Fruit fly (Drosophila melanogaster) whole organism, embryonic: ENCODE data around the gene CG12017.

Experiments used
- B-H1 ChIP-seq: fragments of 200-800 bp; sonication (Bioruptor generic); IDR thresholded peaks from 3 replicates; pipeline ENCODE4 v1.3.6; 2022; ENCODE audit warnings: missing biosample characterization, missing genetic modification characterization
- CG10209 ChIP-seq: fragments of 200-800 bp; sonication (Bioruptor generic); optimal IDR thresholded peaks from 3 replicates; lab custom pipeline; 2017; ENCODE audit warnings: missing biosample characterization, mild to moderate bottlenecking, missing genetic modification characterization, missing genetic modification reagents
- CG10431 ChIP-seq: fragments of 200-800 bp; sonication (Bioruptor generic); optimal IDR thresholded peaks from 3 replicates; lab custom pipeline; 2018; ENCODE audit warnings: missing biosample characterization, mild to moderate bottlenecking, missing genetic modification characterization
- CG11093 ChIP-seq: fragments of 200-800 bp; sonication (Bioruptor generic); IDR thresholded peaks from 3 replicates; pipeline ENCODE4 v1.3.6; 2022; ENCODE audit warnings: missing biosample characterization, missing genetic modification characterization
- CG11456 ChIP-seq: fragments of 200-800 bp; sonication (Bioruptor generic); IDR thresholded peaks from 3 replicates; pipeline ENCODE4 v1.3.6; 2022; ENCODE audit warnings: missing biosample characterization, missing genetic modification characterization
- CG1233 ChIP-seq: fragments of 200-800 bp; sonication (Bioruptor generic); optimal IDR thresholded peaks from 4 replicates; lab custom pipeline; 2018; ENCODE audit warnings: missing biosample characterization, mild to moderate bottlenecking, missing genetic modification characterization
- CG12744 ChIP-seq: fragments of 200-800 bp; sonication (Bioruptor generic); optimal IDR thresholded peaks from 2 replicates; lab custom pipeline; 2016; ENCODE audit warnings: missing biosample characterization, missing genetic modification characterization
- CG13296 ChIP-seq: fragments of 200-800 bp; sonication (Bioruptor generic); optimal IDR thresholded peaks from 3 replicates; lab custom pipeline; 2018; ENCODE audit warnings: missing biosample characterization, mild to moderate bottlenecking, missing genetic modification characterization
- CG15514 ChIP-seq: fragments of 200-800 bp; sonication (Bioruptor generic); optimal IDR thresholded peaks from 3 replicates; lab custom pipeline; 2017; ENCODE audit warnings: missing biosample characterization, missing genetic modification characterization, mild to moderate bottlenecking, moderate library complexity, missing genetic modification reagents
- CG17802 ChIP-seq: fragments of 200-800 bp; sonication (Bioruptor generic); optimal IDR thresholded peaks from 2 replicates; lab custom pipeline; 2018; ENCODE audit warnings: missing biosample characterization, mild to moderate bottlenecking, missing genetic modification characterization, moderate library complexity
- CG30020 ChIP-seq: fragments of 200-800 bp; optimal IDR thresholded peaks from 2 replicates; lab custom pipeline; 2019; ENCODE audit warnings: missing biosample characterization, mild to moderate bottlenecking, missing genetic modification characterization, moderate library complexity
- CG33213 ChIP-seq: fragments of 200-800 bp; sonication (Bioruptor generic); optimal IDR thresholded peaks from 3 replicates; lab custom pipeline; 2016; ENCODE audit warnings: missing biosample characterization, missing genetic modification characterization
- CG4282 ChIP-seq: fragments of 200-800 bp; sonication (Bioruptor generic); optimal IDR thresholded peaks from 2 replicates; lab custom pipeline; 2016; ENCODE audit warnings: missing biosample characterization, missing genetic modification characterization
- CG4707 ChIP-seq: fragments of 200-800 bp; sonication (Bioruptor generic); optimal IDR thresholded peaks from 2 replicates; lab custom pipeline; 2018; ENCODE audit warnings: missing biosample characterization, mild to moderate bottlenecking, missing genetic modification characterization, moderate library complexity
- CG6272 ChIP-seq: fragments of 200-800 bp; sonication (Bioruptor generic); IDR thresholded peaks from 2 replicates; pipeline ENCODE4 v1.3.6; 2022; ENCODE audit warnings: missing biosample characterization, missing genetic modification characterization
- CG6654 ChIP-seq: fragments of 200-800 bp; sonication (Bioruptor generic); optimal IDR thresholded peaks from 2 replicates; lab custom pipeline; 2017; ENCODE audit warnings: missing biosample characterization, mild to moderate bottlenecking, missing genetic modification characterization
- CG6765 ChIP-seq: fragments of 200-800 bp; sonication (Bioruptor generic); optimal IDR thresholded peaks from 3 replicates; lab custom pipeline; 2017; ENCODE audit warnings: missing biosample characterization, mild to moderate bottlenecking, missing genetic modification characterization
- CG6854 ChIP-seq: fragments of 200-800 bp; sonication (Bioruptor generic); optimal IDR thresholded peaks from 3 replicates; lab custom pipeline; 2017; ENCODE audit warnings: missing biosample characterization, mild to moderate bottlenecking, missing genetic modification characterization
- CG7372 ChIP-seq: fragments of 200-800 bp; sonication (Bioruptor generic); IDR thresholded peaks from 2 replicates; pipeline ENCODE4 v1.3.6; 2022; ENCODE audit warnings: missing biosample characterization, missing genetic modification characterization
- CG7556 ChIP-seq: fragments of 200-800 bp; sonication (Bioruptor generic); optimal IDR thresholded peaks from 2 replicates; lab custom pipeline; 2017; ENCODE audit warnings: missing biosample characterization, mild to moderate bottlenecking, missing genetic modification characterization
- CG8359 ChIP-seq: fragments of 200-800 bp; sonication (Bioruptor generic); optimal IDR thresholded peaks from 2 replicates; lab custom pipeline; 2017; ENCODE audit warnings: missing biosample characterization, mild to moderate bottlenecking, missing genetic modification characterization, borderline replicate concordance
- CG8388 ChIP-seq: fragments of 200-800 bp; sonication (Bioruptor generic); optimal IDR thresholded peaks from 2 replicates; lab custom pipeline; 2019; ENCODE audit warnings: missing biosample characterization, mild to moderate bottlenecking, missing genetic modification characterization, moderate library complexity
- CG8765 ChIP-seq: fragments of 200-800 bp; sonication (Bioruptor generic); IDR thresholded peaks from 2 replicates; pipeline ENCODE4 v1.3.6; 2022; ENCODE audit warnings: missing biosample characterization, missing genetic modification characterization
- CG9609 ChIP-seq: fragments of 200-800 bp; sonication (Bioruptor generic); optimal IDR thresholded peaks from 3 replicates; lab custom pipeline; 2016; ENCODE audit warnings: missing biosample characterization, missing genetic modification characterization
- CrebB ChIP-seq: fragments of 200-800 bp; sonication (Bioruptor generic); optimal IDR thresholded peaks from 3 replicates; lab custom pipeline; 2018; ENCODE audit warnings: missing biosample characterization, mild to moderate bottlenecking, missing genetic modification characterization
- Fer2 ChIP-seq: fragments of 200-800 bp; sonication (Bioruptor generic); optimal IDR thresholded peaks from 2 replicates; lab custom pipeline; 2018; ENCODE audit warnings: missing biosample characterization, mild to moderate bottlenecking, missing genetic modification characterization, moderate library complexity
- Gug ChIP-seq: fragments of 200-800 bp; sonication (Bioruptor generic); IDR thresholded peaks from 4 replicates; pipeline ENCODE4 v1.3.6; 2022; ENCODE audit warnings: missing biosample characterization, missing genetic modification characterization
- Hand ChIP-seq: fragments of 200-800 bp; sonication (Bioruptor generic); optimal IDR thresholded peaks from 2 replicates; lab custom pipeline; 2017; ENCODE audit warnings: mild to moderate bottlenecking, missing biosample characterization, missing genetic modification reagents, missing genetic modification characterization
- HmgD ChIP-seq: fragments of 200-800 bp; sonication (Bioruptor generic); optimal IDR thresholded peaks from 3 replicates; lab custom pipeline; 2016; ENCODE audit warnings: missing biosample characterization, missing genetic modification characterization
- Meics ChIP-seq: fragments of 200-800 bp; sonication (Bioruptor generic); optimal IDR thresholded peaks from 2 replicates; lab custom pipeline; 2017; ENCODE audit warnings: missing biosample characterization, mild to moderate bottlenecking, missing genetic modification characterization
- Myb ChIP-seq: fragments of 200-800 bp; sonication (Bioruptor generic); optimal IDR thresholded peaks from 2 replicates; lab custom pipeline; 2016; ENCODE audit warnings: missing biosample characterization, missing genetic modification characterization
- Ravus ChIP-seq: fragments of 200-800 bp; sonication (Bioruptor generic); IDR thresholded peaks from 2 replicates; pipeline ENCODE4 v1.3.6; 2022; ENCODE audit warnings: missing biosample characterization, missing genetic modification characterization
- Sry-β ChIP-seq: fragments of 200-800 bp; sonication (Bioruptor generic); optimal IDR thresholded peaks from 2 replicates; lab custom pipeline; 2018; ENCODE audit warnings: missing biosample characterization, mild to moderate bottlenecking, missing genetic modification characterization, moderate library complexity
- btn ChIP-seq: fragments of 200-800 bp; sonication (Bioruptor generic); optimal IDR thresholded peaks from 2 replicates; lab custom pipeline; 2016; ENCODE audit warnings: missing biosample characterization, missing genetic modification characterization
- corto ChIP-seq: fragments of 200-800 bp; sonication (Bioruptor generic); optimal IDR thresholded peaks from 2 replicates; lab custom pipeline; 2016; ENCODE audit warnings: missing biosample characterization, mild to moderate bottlenecking, missing genetic modification characterization, moderate library complexity
- hkb ChIP-seq, 2 experiments: fragments of 200-800 bp in 1 of 2; fragments of >200 bp in 1 of 2; sonication (Bioruptor generic) in 1 of 2; IDR thresholded peaks in 1 of 2; optimal IDR thresholded peaks in 1 of 2; 2 replicates each; pipeline versions ENCODE4 v1.3.6 to Lab custom; 2017 to 2022; ENCODE audit warnings: missing biosample characterization in 1 of 2, missing genetic modification characterization in 1 of 2
- jumu ChIP-seq: fragments of 200-800 bp; sonication (Bioruptor generic); optimal IDR thresholded peaks from 3 replicates; lab custom pipeline; 2016; ENCODE audit warnings: missing biosample characterization, missing genetic modification characterization
- knrl ChIP-seq: fragments of 200-800 bp; sonication (Bioruptor generic); IDR thresholded peaks from 3 replicates; pipeline ENCODE4 v1.3.6; 2022; ENCODE audit warnings: missing biosample characterization, missing genetic modification characterization; ENCODE audit not compliant: partially characterized antibody
- lov ChIP-seq, 2 experiments: fragments of 200-800 bp in 1 of 2; fragments of >200 bp in 1 of 2; sonication (Bioruptor generic) in 1 of 2; IDR thresholded peaks in 1 of 2; optimal IDR thresholded peaks in 1 of 2; 2 replicates in 1 of 2; 3 replicates in 1 of 2; pipeline versions ENCODE4 v1.3.6 to Lab custom; 2017 to 2022; ENCODE audit warnings: missing biosample characterization in 1 of 2, missing genetic modification characterization in 1 of 2
- pan ChIP-seq, 4 experiments: fragments of >200 bp in 3 of 4; fragments of 200-800 bp in 1 of 4; sonication (Bioruptor generic) in 1 of 4; optimal IDR thresholded peaks in 3 of 4; IDR thresholded peaks in 1 of 4; 2 replicates each; pipeline versions ENCODE4 v1.3.6 to Lab custom; 2017 to 2022; ENCODE audit warnings: missing biosample characterization in 2 of 4, missing genetic modification characterization in 2 of 4, mixed read lengths in 1 of 4
- pzg ChIP-seq: fragments of 200-800 bp; sonication (Bioruptor generic); optimal IDR thresholded peaks from 3 replicates; lab custom pipeline; 2018; ENCODE audit warnings: missing biosample characterization, mild to moderate bottlenecking, missing genetic modification characterization, moderate library complexity
- stc ChIP-seq: fragments of 200-800 bp; sonication (Bioruptor generic); IDR thresholded peaks from 2 replicates; pipeline ENCODE4 v1.3.6; 2022; ENCODE audit warnings: missing biosample characterization, missing genetic modification characterization
- tio ChIP-seq: fragments of 200-800 bp; sonication (Bioruptor generic); optimal IDR thresholded peaks from 2 replicates; lab custom pipeline; 2017; ENCODE audit warnings: missing biosample characterization, missing genetic modification characterization, inconsistent platforms
- tll ChIP-seq, 2 experiments: fragments of 200-800 bp in 1 of 2; fragments of >200 bp in 1 of 2; sonication (Bioruptor generic) in 1 of 2; optimal IDR thresholded peaks; 2 replicates each; lab custom pipeline; 2017 to 2019; ENCODE audit warnings: missing biosample characterization in 2 of 2, missing genetic modification characterization in 2 of 2, mild to moderate bottlenecking in 1 of 2, moderate library complexity in 1 of 2
- zen ChIP-seq: fragments of 200-800 bp; sonication (Bioruptor generic); optimal IDR thresholded peaks from 3 replicates; lab custom pipeline; 2018; ENCODE audit warnings: missing biosample characterization, mild to moderate bottlenecking, missing genetic modification characterization, moderate library complexity
- zfh1 ChIP-seq: fragments of 200-800 bp; sonication (Bioruptor generic); IDR thresholded peaks from 3 replicates; pipeline ENCODE4 v1.3.6; 2022; ENCODE audit warnings: missing biosample characterization, missing genetic modification characterization

Gene CG12017

DNA sequence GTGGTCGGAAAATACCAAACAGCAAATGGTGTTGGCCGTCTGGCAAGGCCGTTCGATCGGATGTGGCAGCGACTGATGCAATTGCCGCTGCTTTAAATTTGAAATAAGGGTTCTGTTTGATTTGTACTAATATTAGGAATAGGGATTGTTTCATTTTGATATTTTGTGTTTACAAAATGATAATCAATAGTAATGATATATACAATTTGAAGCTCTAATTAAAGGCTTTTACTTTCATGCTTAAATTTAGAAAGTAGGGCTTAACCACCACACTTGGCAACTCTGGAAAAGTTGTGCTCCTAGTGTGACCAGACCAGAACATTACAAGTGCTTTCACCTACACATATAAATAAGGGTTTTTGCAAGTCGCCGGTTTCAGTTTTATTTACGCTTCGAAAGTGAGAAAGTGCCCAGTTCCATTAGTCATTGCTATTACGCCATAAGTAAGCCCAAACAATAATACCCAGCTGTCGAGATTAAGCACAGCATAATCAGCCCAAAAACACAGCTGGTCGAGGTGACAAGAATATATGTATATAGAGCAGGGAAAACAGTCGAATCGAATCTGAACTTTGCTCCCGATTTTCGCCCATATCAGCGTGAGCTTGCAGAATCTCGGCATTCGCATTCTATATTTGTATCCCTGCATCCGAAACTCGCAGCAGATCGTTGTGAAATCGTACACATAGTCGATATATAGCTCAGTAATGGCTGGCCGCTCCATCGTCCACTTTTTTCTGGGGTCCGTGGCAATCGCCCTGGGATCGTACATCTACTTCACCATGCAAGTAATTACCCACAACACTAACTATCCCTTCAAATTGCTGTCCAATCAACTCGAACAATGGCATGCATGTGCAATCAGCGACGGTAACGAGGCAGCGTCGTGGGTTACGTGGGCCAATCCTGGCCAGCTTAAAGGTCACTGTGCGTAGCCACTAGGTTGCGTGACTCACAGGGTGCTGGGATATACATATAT is 46.2 kb downstream of the CG12017 start, which contains the start of gene Gtpx (continued):
- TF ChIP-seq CG10431 (no peak), Myb (GFP tag; lab: Kevin White, UChicago) (peak; percentile 86), CG4707 (GFP tag; lab: Kevin White, UChicago) (no peak), CG7372 (GFP tag; lab: Robert Waterston, UW) (no peak), Sry-β (no peak), CG9609 (GFP tag; lab: Kevin White, UChicago) (no peak), stc (no peak), B-H1 (GFP tag; lab: Robert Waterston, UW) (no peak), jumu (GFP tag; lab: Kevin White, UChicago) (peak; percentile 25), CG33213 (peak; percentile 42), lov (optimal IDR thresholded peaks at IDR 0.05; lab: Kevin White, UChicago) (no peak), lov (GFP tag; IDR thresholded peaks at IDR 0.05; lab: Robert Waterston, UW) (no peak), CG8388 (GFP tag; lab: Kevin White, UChicago) (peak; percentile 19), tll (GFP tag; optimal IDR thresholded peaks at IDR 0.05; lab: Kevin White, UChicago) (peak in 1 of 2 experiments; percentile 8), CrebB (tag; lab: Kevin White, UChicago) (no peak), CG10209 (GFP tag; lab: Kevin White, UChicago) (peak; percentile 25), Fer2 (tag; lab: Kevin White, UChicago) (no peak), corto (GFP tag; lab: Kevin White, UChicago) (no peak), btn (no peak), CG17802 (peak; percentile 15), CG12744 (GFP tag; lab: Kevin White, UChicago) (peak; percentile 7), Ravus (GFP tag; lab: Robert Waterston, UW) (no peak), pan (optimal IDR thresholded peaks at IDR 0.05; lab: Kevin White, UChicago) (no peak), pan (GFP tag; optimal IDR thresholded peaks at IDR 0.05 in 1 of 2, IDR thresholded peaks at IDR 0.05 in 1 of 2) (no peak), hkb (optimal IDR thresholded peaks at IDR 0.05; lab: Kevin White, UChicago) (peak; percentile 90), hkb (GFP tag; IDR thresholded peaks at IDR 0.05; lab: Robert Waterston, UW) (no peak), CG6272 (GFP tag; lab: Robert Waterston, UW) (no peak), CG13296 (no peak), CG8765 (GFP tag; lab: Robert Waterston, UW) (no peak), zfh1 (GFP tag; lab: Robert Waterston, UW) (no peak), CG30020 (tag; lab: Kevin White, UChicago) (peak; percentile 35), CG11456 (GFP tag; lab: Robert Waterston, UW) (no peak), pzg (GFP tag; lab: Kevin White, UChicago) (peak; percentile 83), CG7556 (GFP tag; lab: Kevin White, UChicago) (peak; percentile 8), CG6854 (no peak), CG11093 (no peak), Hand (GFP tag; lab: Kevin White, UChicago) (no peak), CG8359 (GFP tag; lab: Kevin White, UChicago) (no peak), tio (GFP tag; lab: Kevin White, UChicago) (no peak), zen (tag; lab: Kevin White, UChicago) (peak; percentile 3), CG6654 (no peak), Gug (GFP tag; lab: Robert Waterston, UW) (no peak), Meics (GFP tag; lab: Kevin White, UChicago) (no peak), knrl (GFP tag; lab: Robert Waterston, UW) (peak; percentile 17; the same call in 1 of the 3 replicates), CG6765 (no peak), CG1233 (GFP tag; lab: Kevin White, UChicago) (no peak), CG4282 (GFP tag; lab: Kevin White, UChicago) (no peak), HmgD (peak; percentile 29), CG15514 (GFP tag; lab: Kevin White, UChicago) (peak; percentile 63)
